Fruit fly (Drosophila melanogaster) whole organism: ENCODE measurements around the gene CG7069.

Experiments
- CG8478 ChIP-seq: fragments of >200 bp; optimal IDR thresholded peaks from 2 replicates; lab custom pipeline; 2018; ENCODE audit warnings: inconsistent platforms
- Dll ChIP-seq: fragments of >200 bp; optimal IDR thresholded peaks from 2 replicates; lab custom pipeline; 2017
- EcR ChIP-seq, 2 experiments: fragments of >200 bp; optimal IDR thresholded peaks; 2 replicates each; lab custom pipeline; 2017; ENCODE audit warnings: missing biosample characterization in 2 of 2, missing genetic modification characterization in 2 of 2, missing genetic modification reagents in 2 of 2
- pan ChIP-seq: fragments of >200 bp; optimal IDR thresholded peaks from 2 replicates; lab custom pipeline; 2017
- psq ChIP-seq: fragments of >200 bp; optimal IDR thresholded peaks from 2 replicates; lab custom pipeline; 2017
- usp ChIP-seq: fragments of >200 bp; optimal IDR thresholded peaks from 2 replicates; lab custom pipeline; 2017; ENCODE audit warnings: missing biosample characterization, missing genetic modification characterization, mixed read lengths

DNA sequence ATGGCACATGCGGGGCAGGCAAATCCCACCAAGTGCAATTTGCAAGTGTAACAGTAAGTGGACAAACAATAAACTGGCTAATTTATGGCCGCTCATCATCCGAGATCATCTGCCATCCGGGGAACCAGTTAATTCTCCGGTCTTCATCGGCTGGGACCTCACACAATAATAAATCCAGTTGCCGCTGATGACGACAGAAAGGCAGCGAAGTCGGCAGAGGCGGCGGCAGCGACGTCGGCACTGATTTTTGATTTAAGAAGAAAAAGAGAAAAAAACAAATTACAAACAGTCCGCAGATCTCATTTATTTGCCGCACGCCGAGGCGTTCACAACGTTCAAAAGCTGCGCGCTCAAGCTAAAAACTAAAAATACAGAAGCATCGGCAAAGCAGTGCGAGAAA is 29.7 kb downstream of the CG7069 start, which contains the start of gene CG13856:
- no peak for TF ChIP-seq Dll
- no peak for TF ChIP-seq CG8478
- TF ChIP-seq usp = no peak
- TF ChIP-seq psq (lab: Kevin White, UChicago) = no peak
- no peak for TF ChIP-seq EcR (GFP tag; optimal IDR thresholded peaks at IDR 0.05; lab: Kevin White, UChicago)
- no peak for TF ChIP-seq pan
